Fruit fly (Drosophila melanogaster): ENCODE results near the gene Fhos.

The Fhos gene

dm6 chr3L:8808244-8808643 lies 54.8 kb downstream of the Fhos start, which contains the start of gene CG13308:
Gene CG13308, plus strand, starts transcription at chr3L:8808544.
- no peak for TF ChIP-seq Myc (optimal IDR thresholded peaks at IDR 0.05)
- TF ChIP-seq insv (optimal IDR thresholded peaks at IDR 0.05): no peak
- TF ChIP-seq Sin3A (optimal IDR thresholded peaks at IDR 0.05): no peak
- no peak for TF ChIP-seq psq (optimal IDR thresholded peaks at IDR 0.05)
- no peak for TF ChIP-seq h (optimal IDR thresholded peaks at IDR 0.05)
- no peak for TF ChIP-seq ttk (optimal IDR thresholded peaks at IDR 0.05)

dm6 chr3L:8810095-8810494 lies 56.7 kb downstream of the Fhos start, which contains the start of gene CG13309:
Gene CG13309, plus strand, starts transcription at chr3L:8810395.
- no peak for TF ChIP-seq psq (optimal IDR thresholded peaks at IDR 0.05)
- TF ChIP-seq ttk (optimal IDR thresholded peaks at IDR 0.05): no peak
- no peak for TF ChIP-seq Sin3A (optimal IDR thresholded peaks at IDR 0.05)
- TF ChIP-seq insv (optimal IDR thresholded peaks at IDR 0.05): no peak
- no peak for TF ChIP-seq Myc (optimal IDR thresholded peaks at IDR 0.05)
- TF ChIP-seq h (optimal IDR thresholded peaks at IDR 0.05): no peak

dm6 chr3L:8813484-8813883 lies 60.1 kb downstream of the Fhos start:
- TF ChIP-seq psq (optimal IDR thresholded peaks at IDR 0.05): no peak

dm6 chr3L:8819441-8819840 lies 66.0 kb downstream of the Fhos start:
- no peak for TF ChIP-seq insv (optimal IDR thresholded peaks at IDR 0.05)
- TF ChIP-seq h (optimal IDR thresholded peaks at IDR 0.05): no peak
- no peak for TF ChIP-seq Sin3A (optimal IDR thresholded peaks at IDR 0.05)
- TF ChIP-seq Myc (optimal IDR thresholded peaks at IDR 0.05): no peak
- TF ChIP-seq psq (optimal IDR thresholded peaks at IDR 0.05): no peak

DNA sequence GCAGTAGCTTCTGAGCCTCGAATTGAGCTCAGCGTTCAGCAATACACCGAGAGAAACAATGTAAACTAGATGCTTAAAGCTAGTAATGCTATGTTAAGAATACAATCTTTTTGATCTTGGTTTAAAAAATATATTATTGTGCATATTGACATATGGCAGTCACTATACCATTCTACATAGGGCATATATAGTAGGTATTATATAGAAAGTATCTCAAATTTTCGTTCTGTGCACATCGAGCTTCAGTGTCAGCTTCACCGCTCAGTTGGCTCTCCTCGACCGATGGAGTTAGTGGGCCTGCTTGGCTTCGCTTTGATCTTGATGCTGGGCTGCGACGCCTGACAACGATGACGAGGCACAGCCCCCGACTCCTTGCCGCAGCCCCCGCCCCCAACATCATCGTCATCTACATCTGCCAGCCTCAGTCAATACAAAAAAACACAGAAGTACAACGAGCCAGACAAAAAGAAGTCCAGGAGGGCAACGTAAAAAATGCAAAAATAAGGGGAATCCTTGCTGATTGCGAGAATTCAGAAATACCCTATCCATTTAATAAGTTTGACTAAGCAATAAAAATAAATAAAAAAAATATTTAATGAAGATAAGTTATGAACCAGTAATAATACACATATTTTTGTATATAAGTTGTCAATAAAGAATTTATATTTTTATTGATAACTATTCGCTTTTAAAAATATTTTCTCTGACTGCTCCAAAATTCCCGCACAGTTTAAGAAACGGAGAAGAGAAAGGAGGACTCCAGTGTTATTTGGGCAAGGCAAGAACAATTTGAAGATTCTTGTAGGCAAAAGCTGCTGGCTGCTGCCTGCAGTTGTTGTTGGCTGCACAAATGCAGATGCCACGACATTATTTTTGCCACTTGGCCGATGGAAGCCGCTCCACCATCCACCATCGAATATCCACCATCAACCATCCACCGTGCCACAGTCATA lies 68.6 kb downstream of the Fhos start:
- TF ChIP-seq h (optimal IDR thresholded peaks at IDR 0.05): no peak
- no peak for TF ChIP-seq insv (optimal IDR thresholded peaks at IDR 0.05)
- TF ChIP-seq Myc (optimal IDR thresholded peaks at IDR 0.05): no peak
- TF ChIP-seq psq (optimal IDR thresholded peaks at IDR 0.05): no peak
- TF ChIP-seq Sin3A (optimal IDR thresholded peaks at IDR 0.05): no peak
- no peak for TF ChIP-seq ttk (optimal IDR thresholded peaks at IDR 0.05)

DNA sequence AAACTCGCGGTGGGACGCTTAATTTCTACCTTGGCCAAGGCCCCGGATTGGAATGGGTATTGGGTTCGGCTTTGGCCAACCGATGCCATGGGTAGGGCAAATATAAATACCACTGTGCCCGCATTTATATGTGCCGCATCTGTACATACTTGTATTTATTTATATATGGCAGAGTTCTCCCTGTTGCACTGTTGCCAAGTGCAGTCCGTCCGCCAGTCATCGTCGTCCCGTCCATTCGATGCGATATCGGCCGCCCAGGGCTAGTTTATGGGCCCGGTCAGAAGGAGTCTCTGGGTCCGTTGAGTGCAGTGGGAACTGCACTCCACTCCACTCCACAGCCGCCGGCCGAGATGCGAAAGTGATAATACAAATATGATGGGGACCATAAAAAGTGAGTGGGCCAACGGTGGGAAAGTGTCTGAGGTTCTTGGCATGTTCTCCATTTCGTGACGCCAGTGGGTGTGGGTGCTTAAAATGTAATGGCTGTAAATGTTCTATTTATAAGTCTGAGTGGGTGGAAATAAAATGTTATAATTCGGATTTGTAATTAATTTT lies 69.5 kb downstream of the Fhos start:
- no peak for TF ChIP-seq Myc (optimal IDR thresholded peaks at IDR 0.05)
- no peak for TF ChIP-seq insv (optimal IDR thresholded peaks at IDR 0.05)
- no peak for TF ChIP-seq Sin3A (optimal IDR thresholded peaks at IDR 0.05)
- TF ChIP-seq ttk (optimal IDR thresholded peaks at IDR 0.05): no peak
- TF ChIP-seq h (optimal IDR thresholded peaks at IDR 0.05): no peak
- no peak for TF ChIP-seq psq (optimal IDR thresholded peaks at IDR 0.05)

DNA sequence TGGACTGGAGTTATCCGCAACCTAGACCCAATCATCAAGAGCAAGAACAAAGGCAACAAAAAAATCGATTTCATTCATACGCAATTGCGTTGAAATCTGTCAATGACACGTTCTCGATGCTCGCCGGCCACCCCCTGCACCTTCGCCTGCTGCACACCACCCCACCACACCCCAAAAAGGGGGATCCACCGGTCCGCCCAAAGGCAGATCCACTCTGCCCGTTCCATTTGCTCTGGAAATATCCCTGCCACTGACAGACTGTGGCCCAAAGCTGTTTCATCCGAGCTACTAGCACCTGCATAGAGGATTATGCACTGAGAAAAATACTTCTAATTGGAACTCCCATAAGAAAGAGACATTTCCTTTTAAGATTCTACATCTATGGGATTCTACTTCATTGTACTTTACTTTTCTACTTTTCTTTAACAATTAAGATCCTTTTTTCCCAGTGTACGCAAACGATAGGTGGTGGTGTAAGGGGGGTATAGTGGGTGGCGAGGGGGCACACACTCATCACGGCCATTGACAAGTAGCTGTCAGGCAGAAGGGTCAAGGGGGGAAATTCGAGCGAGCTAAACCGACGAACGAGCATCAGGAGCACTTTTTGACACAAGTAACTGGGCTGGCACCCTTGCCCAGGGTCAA lies 70.4 kb downstream of the Fhos start:
- TF ChIP-seq Myc (optimal IDR thresholded peaks at IDR 0.05) (no peak), h (optimal IDR thresholded peaks at IDR 0.05) (no peak), psq (optimal IDR thresholded peaks at IDR 0.05) (no peak), Sin3A (optimal IDR thresholded peaks at IDR 0.05) (no peak), insv (optimal IDR thresholded peaks at IDR 0.05) (no peak), ttk (optimal IDR thresholded peaks at IDR 0.05) (no peak)

dm6 chr3L:8824403-8825029 lies 71.1 kb downstream of the Fhos start:
- TF ChIP-seq h (optimal IDR thresholded peaks at IDR 0.05): no peak
- no peak for TF ChIP-seq insv (optimal IDR thresholded peaks at IDR 0.05)
- TF ChIP-seq psq (optimal IDR thresholded peaks at IDR 0.05): no peak
- no peak for TF ChIP-seq Sin3A (optimal IDR thresholded peaks at IDR 0.05)
- TF ChIP-seq Myc (optimal IDR thresholded peaks at IDR 0.05): no peak
- TF ChIP-seq ttk (optimal IDR thresholded peaks at IDR 0.05): no peak

DNA sequence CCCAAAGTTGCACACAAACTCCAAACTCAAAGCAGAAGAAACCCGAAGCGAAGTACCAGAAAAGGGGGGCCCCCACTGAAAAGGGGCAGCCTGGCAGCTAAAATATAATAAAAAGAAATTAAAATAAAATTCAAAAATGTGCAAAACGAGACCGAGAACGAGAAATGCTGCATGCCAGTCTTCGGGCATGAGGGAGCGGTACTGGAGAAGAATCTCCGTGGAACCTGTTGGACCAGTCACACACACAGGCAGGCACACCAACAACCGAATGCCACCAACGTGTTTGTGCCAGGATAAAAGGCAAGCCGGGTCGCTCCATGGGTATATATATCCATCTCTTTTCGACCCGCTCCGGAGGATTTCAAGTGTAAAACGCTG lies 71.6 kb downstream of the Fhos start:
- TF ChIP-seq Sin3A (optimal IDR thresholded peaks at IDR 0.05) (no peak), psq (optimal IDR thresholded peaks at IDR 0.05) (no peak), ttk (optimal IDR thresholded peaks at IDR 0.05) (no peak)

DNA sequence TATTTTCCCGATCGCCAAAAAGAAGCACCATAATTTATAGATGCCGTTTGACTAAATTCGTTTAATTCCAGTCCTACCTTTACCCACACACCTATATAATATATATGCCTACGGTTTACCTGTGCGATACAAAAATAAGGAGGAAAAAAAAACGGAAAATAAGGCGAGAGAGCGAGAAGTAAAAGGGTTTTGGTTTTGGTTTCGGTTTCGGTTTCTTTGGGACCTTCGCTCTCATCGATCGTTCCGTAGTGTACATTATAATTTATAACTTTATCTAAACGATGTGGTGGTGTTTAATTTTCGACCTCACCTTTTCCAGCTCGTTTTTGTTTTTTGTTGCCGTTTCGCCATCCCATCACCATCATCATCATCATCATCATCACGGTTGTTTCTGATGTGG lies 72.1 kb downstream of the Fhos start:
- TF ChIP-seq psq (optimal IDR thresholded peaks at IDR 0.05) (no peak), Myc (optimal IDR thresholded peaks at IDR 0.05) (no peak), ttk (optimal IDR thresholded peaks at IDR 0.05) (no peak)

DNA sequence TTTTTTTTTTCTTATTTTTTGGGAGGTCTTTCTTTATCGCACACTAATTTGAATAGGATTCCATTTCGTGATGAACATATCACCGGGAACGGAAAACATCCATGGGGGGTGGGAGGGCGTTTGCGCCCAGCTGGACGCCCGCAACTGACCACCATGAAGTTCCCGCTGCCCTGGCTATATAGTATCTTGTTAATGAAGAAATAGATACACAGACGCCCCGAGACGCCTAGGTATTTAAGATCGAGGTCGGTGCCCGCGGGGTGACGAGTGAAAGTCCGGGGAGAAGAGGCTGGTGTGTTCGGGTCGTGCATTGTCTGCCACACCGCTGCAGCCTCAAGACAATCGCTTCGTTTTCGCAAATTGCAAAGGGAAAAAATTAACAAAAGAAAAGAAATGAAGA lies 72.6 kb downstream of the Fhos start:
- TF ChIP-seq Myc (optimal IDR thresholded peaks at IDR 0.05) (no peak), psq (optimal IDR thresholded peaks at IDR 0.05) (no peak), h (optimal IDR thresholded peaks at IDR 0.05) (no peak), Sin3A (optimal IDR thresholded peaks at IDR 0.05) (no peak)

- TF ChIP-seq h (optimal IDR thresholded peaks at IDR 0.05) (no peak), psq (optimal IDR thresholded peaks at IDR 0.05) (no peak), Sin3A (optimal IDR thresholded peaks at IDR 0.05) (no peak), Myc (optimal IDR thresholded peaks at IDR 0.05) (no peak), insv (optimal IDR thresholded peaks at IDR 0.05) (no peak), ttk (optimal IDR thresholded peaks at IDR 0.05) (no peak)
These were observed 73.9 kb downstream of the Fhos start, which contains the start of gene dally for dm6 chr3L:8827133-8827867. Gene dally, plus strand, starts transcription at chr3L:8827505.

All from Kc167 (cell line).